Worm (Caenorhabditis elegans) whole organism, late embryonic: ENCODE measurements around the gene F35E12.10.

ENCODE experiments used
- C08G9.2 ChIP-seq: sonication (generic microtip); optimal IDR thresholded peaks from 2 replicates; lab custom pipeline; 2016; ENCODE audit warnings: mild to moderate bottlenecking, missing genetic modification characterization, moderate library complexity, missing compliant biosample characterization
- F13H6.1 ChIP-seq: sonication (generic microtip); optimal IDR thresholded peaks from 2 replicates; lab custom pipeline; 2016; ENCODE audit warnings: missing genetic modification characterization, missing compliant biosample characterization
- K02D7.2 ChIP-seq: sonication (generic microtip); optimal IDR thresholded peaks from 2 replicates; lab custom pipeline; 2017; ENCODE audit warnings: mild to moderate bottlenecking, missing genetic modification characterization, missing compliant biosample characterization
- K09A11.1 ChIP-seq: sonication (generic microtip); optimal IDR thresholded peaks from 2 replicates; lab custom pipeline; 2017; ENCODE audit warnings: antibody characterized with exemption, mild to moderate bottlenecking, missing genetic modification characterization, missing compliant biosample characterization; ENCODE audit not compliant: insufficient read depth
- T23F11.4 ChIP-seq: fragments of 200-800 bp; sonication (Bioruptor generic); optimal IDR thresholded peaks from 2 replicates; lab custom pipeline; 2018; ENCODE audit warnings: mild to moderate bottlenecking, missing genetic modification characterization, missing compliant biosample characterization
- ahr-1 ChIP-seq: sonication (generic microtip); optimal IDR thresholded peaks from 2 replicates; lab custom pipeline; 2016; ENCODE audit warnings: missing genetic modification characterization, missing compliant biosample characterization
- ama-1 ChIP-seq: fragments of 150-350 bp; optimal IDR thresholded peaks from 2 replicates; lab custom pipeline; 2014
- ceh-14 ChIP-seq: sonication (generic microtip); optimal IDR thresholded peaks from 2 replicates; lab custom pipeline; 2016; ENCODE audit warnings: missing genotype, missing genetic modification characterization, missing compliant biosample characterization
- ceh-18 ChIP-seq: sonication (generic microtip); optimal IDR thresholded peaks from 2 replicates; lab custom pipeline; 2016; ENCODE audit warnings: missing genetic modification characterization, missing compliant biosample characterization
- ceh-22 ChIP-seq: sonication (generic microtip); optimal IDR thresholded peaks from 2 replicates; lab custom pipeline; 2017; ENCODE audit warnings: missing biosample characterization, missing genetic modification characterization
- ceh-24 ChIP-seq: sonication (generic microtip); optimal IDR thresholded peaks from 2 replicates; lab custom pipeline; 2016; ENCODE audit warnings: mild to moderate bottlenecking, missing genetic modification characterization, missing compliant biosample characterization
- ceh-30 ChIP-seq: fragments of 150-350 bp; optimal IDR thresholded peaks from 2 replicates; lab custom pipeline; 2014; ENCODE audit warnings: missing biosample characterization, missing genetic modification characterization
- ceh-31 ChIP-seq: sonication (generic microtip); optimal IDR thresholded peaks from 2 replicates; lab custom pipeline; 2016; ENCODE audit warnings: missing genetic modification characterization, missing compliant biosample characterization
- ceh-34 ChIP-seq: sonication (generic microtip); optimal IDR thresholded peaks from 2 replicates; lab custom pipeline; 2016; ENCODE audit warnings: mild to moderate bottlenecking, missing genetic modification characterization, missing compliant biosample characterization
- ceh-45 ChIP-seq: fragments of 200-800 bp; sonication (Bioruptor generic); IDR thresholded peaks from 2 replicates; pipeline ENCODE4 v1.3.6; 2022; ENCODE audit warnings: missing genetic modification reagents, missing genetic modification characterization, missing compliant biosample characterization
- ceh-48 ChIP-seq: sonication (generic microtip); optimal IDR thresholded peaks from 2 replicates; lab custom pipeline; 2016; ENCODE audit warnings: missing genetic modification characterization, inconsistent platforms, missing compliant biosample characterization
- ceh-6 ChIP-seq: fragments of 200-800 bp; sonication (Bioruptor generic); optimal IDR thresholded peaks from 2 replicates; lab custom pipeline; 2018; ENCODE audit warnings: mild to moderate bottlenecking, missing genetic modification characterization, missing compliant biosample characterization
- che-1 ChIP-seq: sonication (generic microtip); optimal IDR thresholded peaks from 2 replicates; lab custom pipeline; 2016; ENCODE audit warnings: mild to moderate bottlenecking, missing genetic modification characterization, missing compliant biosample characterization
- dmd-4 ChIP-seq: sonication (generic microtip); optimal IDR thresholded peaks from 2 replicates; lab custom pipeline; 2016; ENCODE audit warnings: borderline replicate concordance, missing genetic modification characterization, missing compliant biosample characterization
- dve-1 ChIP-seq: sonication (generic microtip); optimal IDR thresholded peaks from 2 replicates; lab custom pipeline; 2017; ENCODE audit warnings: antibody characterized with exemption, mild to moderate bottlenecking, missing genetic modification characterization, missing compliant biosample characterization
- elt-2 ChIP-seq: sonication (generic microtip); optimal IDR thresholded peaks from 2 replicates; lab custom pipeline; 2016; ENCODE audit warnings: missing genetic modification reagents, missing genetic modification characterization, missing compliant biosample characterization
- elt-4 ChIP-seq: sonication (generic microtip); optimal IDR thresholded peaks from 2 replicates; lab custom pipeline; 2016; ENCODE audit warnings: missing genetic modification characterization, missing compliant biosample characterization
- ets-4 ChIP-seq: sonication (generic microtip); optimal IDR thresholded peaks from 2 replicates; lab custom pipeline; 2016; ENCODE audit warnings: missing genetic modification characterization, missing compliant biosample characterization
- fax-1 ChIP-seq: sonication (generic microtip); optimal IDR thresholded peaks from 2 replicates; lab custom pipeline; 2016; ENCODE audit warnings: missing genotype, missing genetic modification characterization, missing compliant biosample characterization
- fkh-10 ChIP-seq: fragments of 150-350 bp; optimal IDR thresholded peaks from 2 replicates; lab custom pipeline; 2014; ENCODE audit warnings: missing biosample characterization, missing genetic modification reagents, missing genetic modification characterization
- fkh-6 ChIP-seq: sonication (generic microtip); optimal IDR thresholded peaks from 2 replicates; lab custom pipeline; 2016; ENCODE audit warnings: missing genetic modification characterization, missing compliant biosample characterization
- gmeb-2 ChIP-seq: sonication (generic microtip); optimal IDR thresholded peaks from 2 replicates; lab custom pipeline; 2016; ENCODE audit warnings: missing genetic modification characterization, inconsistent platforms, missing compliant biosample characterization
- hlh-13 ChIP-seq: fragments of 200-800 bp; sonication (Bioruptor generic); optimal IDR thresholded peaks from 2 replicates; lab custom pipeline; 2018; ENCODE audit warnings: mild to moderate bottlenecking, missing genetic modification characterization, missing compliant biosample characterization
- hlh-15 ChIP-seq: sonication (generic microtip); optimal IDR thresholded peaks from 2 replicates; lab custom pipeline; 2016; ENCODE audit warnings: missing genetic modification characterization, missing compliant biosample characterization
- hlh-30 ChIP-seq: sonication (generic microtip); optimal IDR thresholded peaks from 2 replicates; lab custom pipeline; 2017; ENCODE audit warnings: antibody characterized with exemption, missing genetic modification characterization, missing compliant biosample characterization; ENCODE audit not compliant: insufficient read depth
- hlh-6 ChIP-seq: sonication (generic microtip); optimal IDR thresholded peaks from 2 replicates; lab custom pipeline; 2016; ENCODE audit warnings: missing genotype, missing genetic modification characterization, missing compliant biosample characterization
- hlh-8 ChIP-seq: sonication (generic microtip); optimal IDR thresholded peaks from 2 replicates; lab custom pipeline; 2016; ENCODE audit warnings: missing genotype, missing genetic modification characterization, missing compliant biosample characterization
- lim-6 ChIP-seq: sonication (generic microtip); optimal IDR thresholded peaks from 2 replicates; lab custom pipeline; 2016; ENCODE audit warnings: missing genetic modification characterization, missing compliant biosample characterization
- madf-2 ChIP-seq: sonication (generic microtip); optimal IDR thresholded peaks from 2 replicates; lab custom pipeline; 2017; ENCODE audit warnings: missing genetic modification characterization, missing compliant biosample characterization
- mec-3 ChIP-seq: sonication (generic microtip); optimal IDR thresholded peaks from 2 replicates; lab custom pipeline; 2016; ENCODE audit warnings: borderline replicate concordance, missing genetic modification characterization, missing compliant biosample characterization
- nhr-11 ChIP-seq: fragments of 150-350 bp; optimal IDR thresholded peaks from 2 replicates; lab custom pipeline; 2014; ENCODE audit warnings: missing biosample characterization, missing genetic modification characterization
- nhr-232 ChIP-seq: sonication (generic microtip); optimal IDR thresholded peaks from 2 replicates; lab custom pipeline; 2016; ENCODE audit warnings: missing genetic modification characterization, missing compliant biosample characterization
- npax-4 ChIP-seq: sonication (generic microtip); optimal IDR thresholded peaks from 2 replicates; lab custom pipeline; 2016; ENCODE audit warnings: missing genetic modification characterization, missing compliant biosample characterization
- odd-2 ChIP-seq: sonication (generic microtip); optimal IDR thresholded peaks from 2 replicates; lab custom pipeline; 2017; ENCODE audit warnings: antibody characterized with exemption, mild to moderate bottlenecking, missing genetic modification characterization, missing compliant biosample characterization
- pag-3 ChIP-seq: sonication (generic microtip); optimal IDR thresholded peaks from 2 replicates; lab custom pipeline; 2016; ENCODE audit warnings: missing compliant biosample characterization, missing genetic modification characterization, borderline replicate concordance
- pax-1 ChIP-seq: fragments of 150-350 bp; optimal IDR thresholded peaks from 2 replicates; lab custom pipeline; 2014; ENCODE audit warnings: missing biosample characterization, missing genetic modification characterization
- pha-4 ChIP-seq: fragments of 150-350 bp; optimal IDR thresholded peaks from 2 replicates; lab custom pipeline; 2018; ENCODE audit warnings: missing biosample characterization, missing genetic modification reagents, missing genetic modification characterization
- pqm-1 ChIP-seq: sonication (generic microtip); optimal IDR thresholded peaks from 2 replicates; lab custom pipeline; 2016; ENCODE audit warnings: missing genetic modification characterization, missing compliant biosample characterization
- ref-2 ChIP-seq: sonication (generic microtip); optimal IDR thresholded peaks from 2 replicates; lab custom pipeline; 2016; ENCODE audit warnings: missing genetic modification characterization, missing compliant biosample characterization
- rnt-1 ChIP-seq: sonication (generic microtip); optimal IDR thresholded peaks from 2 replicates; lab custom pipeline; 2016; ENCODE audit warnings: missing genetic modification characterization, missing compliant biosample characterization
- sdc-2 ChIP-seq: sonication (generic microtip); optimal IDR thresholded peaks from 2 replicates; lab custom pipeline; 2016; ENCODE audit warnings: missing genotype, missing genetic modification characterization, missing compliant biosample characterization
- syd-9 ChIP-seq: sonication (generic microtip); optimal IDR thresholded peaks from 2 replicates; lab custom pipeline; 2016; ENCODE audit warnings: mild to moderate bottlenecking, missing genetic modification characterization, moderate library complexity, missing compliant biosample characterization
- tbx-7 ChIP-seq: sonication (generic microtip); optimal IDR thresholded peaks from 2 replicates; lab custom pipeline; 2016; ENCODE audit warnings: missing genotype, missing genetic modification characterization, missing compliant biosample characterization
- ttx-3 ChIP-seq: sonication (generic microtip); optimal IDR thresholded peaks from 2 replicates; lab custom pipeline; 2016; ENCODE audit warnings: missing genetic modification reagents, missing genetic modification characterization, missing compliant biosample characterization
- unc-3 ChIP-seq, 2 experiments: fragments of 200-800 bp in 1 of 2; sonication (Bioruptor generic) in 1 of 2; sonication (generic microtip) in 1 of 2; conservative IDR thresholded peaks in 1 of 2; optimal IDR thresholded peaks in 1 of 2; 2 replicates each; pipeline versions ENCODE4 v1.3.6 to Lab custom; 2016 to 2022; ENCODE audit warnings: missing compliant biosample characterization in 2 of 2, missing genetic modification characterization in 2 of 2, missing genetic modification reagents in 1 of 2
- unc-42 ChIP-seq: sonication (generic microtip); optimal IDR thresholded peaks from 2 replicates; lab custom pipeline; 2016; ENCODE audit warnings: missing genotype, missing genetic modification characterization, missing compliant biosample characterization
- unc-55 ChIP-seq: sonication (generic microtip); optimal IDR thresholded peaks from 2 replicates; lab custom pipeline; 2017; ENCODE audit warnings: missing biosample characterization, missing genetic modification reagents, missing genetic modification characterization
- unc-86 ChIP-seq: sonication (generic microtip); optimal IDR thresholded peaks from 2 replicates; lab custom pipeline; 2016; ENCODE audit warnings: missing genetic modification characterization, missing compliant biosample characterization
- zip-5 ChIP-seq: sonication (generic microtip); optimal IDR thresholded peaks from 2 replicates; lab custom pipeline; 2016; ENCODE audit warnings: missing genetic modification characterization, missing compliant biosample characterization

Gene F35E12.10

DNA sequence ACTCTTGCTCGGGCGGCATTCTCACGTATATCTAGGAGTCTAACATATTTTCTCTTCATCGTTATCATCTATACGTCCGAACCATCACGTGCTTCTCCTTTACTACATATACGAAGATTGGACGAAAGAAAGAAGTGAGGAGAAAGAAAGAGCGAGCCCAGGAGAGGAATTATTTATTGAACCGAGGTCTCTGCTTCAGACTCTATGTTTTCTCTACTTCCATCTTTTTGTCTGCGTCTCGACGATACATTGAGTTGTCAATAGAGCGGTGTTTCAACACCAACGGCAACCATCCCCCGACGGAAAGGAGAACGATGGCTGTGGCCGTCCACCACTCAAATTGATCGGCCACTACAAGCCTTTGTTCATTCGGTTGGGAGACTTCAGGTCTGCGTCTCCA is 40.8 kb upstream of the F35E12.10 start:
- TF ChIP-seq pax-1 (tag; lab: Kevin White, UChicago), result peak; percentile 57
- peak; percentile 47 for TF ChIP-seq hlh-8 (tag; lab: Kevin White, UChicago)
- 0 out of 2 replicates have a peak, but pooled peaks have one; percentile 34 for TF ChIP-seq unc-3 (GFP tag; conservative IDR thresholded peaks at IDR 0.05; lab: Robert Waterston, UW)
- no peak for TF ChIP-seq unc-3 (tag; optimal IDR thresholded peaks at IDR 0.05; lab: Kevin White, UChicago)
- TF ChIP-seq rnt-1 (tag; lab: Kevin White, UChicago), result peak; percentile 76
- TF ChIP-seq pha-4 (tag; lab: Kevin White, UChicago), result no peak
- peak; percentile 86 for TF ChIP-seq ceh-34 (tag; lab: Kevin White, UChicago)
- TF ChIP-seq sdc-2 (tag; lab: Kevin White, UChicago), result no peak
- TF ChIP-seq ceh-18, result peak; percentile 85
- TF ChIP-seq madf-2, result no peak
- no peak for TF ChIP-seq fkh-10 (GFP tag; lab: Kevin White, UChicago)
- peak; percentile 42 for TF ChIP-seq fax-1 (tag; lab: Kevin White, UChicago)
- TF ChIP-seq pqm-1, result no peak
- peak; percentile 26 for TF ChIP-seq hlh-6 (tag; lab: Kevin White, UChicago)
- peak; percentile 35 for TF ChIP-seq K09A11.1 (tag; lab: Kevin White, UChicago)
- TF ChIP-seq elt-2 (tag; lab: Kevin White, UChicago), result peak; percentile 34
- no peak for TF ChIP-seq ceh-22 (tag; lab: Kevin White, UChicago)
- no peak for TF ChIP-seq K02D7.2 (tag; lab: Kevin White, UChicago)
- peak; percentile 83 for TF ChIP-seq dmd-4 (tag; lab: Kevin White, UChicago)
- TF ChIP-seq tbx-7 (tag; lab: Kevin White, UChicago), result no peak
- peak; percentile 40 for TF ChIP-seq unc-42 (tag; lab: Kevin White, UChicago)
- no peak for TF ChIP-seq fkh-6 (tag; lab: Kevin White, UChicago)
- no peak for TF ChIP-seq ama-1 (lab: Kevin White, UChicago)
- no peak for TF ChIP-seq pag-3 (tag; lab: Kevin White, UChicago)
- TF ChIP-seq ref-2 (tag; lab: Kevin White, UChicago), result peak; percentile 41
- no peak for TF ChIP-seq nhr-11 (tag; lab: Kevin White, UChicago)
- TF ChIP-seq ceh-30, result peak; percentile 90
- TF ChIP-seq hlh-30 (tag; lab: Kevin White, UChicago), result peak; percentile 71
- peak; percentile 90 for TF ChIP-seq ceh-14
- TF ChIP-seq ets-4 (tag; lab: Kevin White, UChicago), result peak; percentile 73
- no peak for TF ChIP-seq zip-5 (tag; lab: Kevin White, UChicago)
- no peak for TF ChIP-seq ceh-45 (GFP tag; lab: Robert Waterston, UW)
- no peak for TF ChIP-seq gmeb-2 (tag; lab: Kevin White, UChicago)
- TF ChIP-seq C08G9.2, result peak; percentile 18
- TF ChIP-seq F13H6.1 (tag; lab: Kevin White, UChicago), result peak; percentile 58
- TF ChIP-seq odd-2, result no peak
- TF ChIP-seq hlh-13, result no peak
- TF ChIP-seq npax-4 (tag; lab: Kevin White, UChicago), result no peak
- peak; percentile 86 for TF ChIP-seq unc-55 (GFP tag; lab: Kevin White, UChicago)
- no peak for TF ChIP-seq elt-4 (tag; lab: Kevin White, UChicago)
- TF ChIP-seq nhr-232, result no peak
- TF ChIP-seq T23F11.4 (GFP tag; lab: Kevin White, UChicago), result peak; percentile 14
- TF ChIP-seq mec-3 (tag; lab: Kevin White, UChicago), result no peak
- TF ChIP-seq unc-86 (tag; lab: Kevin White, UChicago), result peak; percentile 54
- TF ChIP-seq hlh-15, result no peak
- no peak for TF ChIP-seq ceh-24 (tag; lab: Kevin White, UChicago)
- TF ChIP-seq ceh-48, result peak; percentile 70
- peak; percentile 92 for TF ChIP-seq ceh-31 (tag; lab: Kevin White, UChicago)
- peak; percentile 47 for TF ChIP-seq lim-6 (tag; lab: Kevin White, UChicago)
- peak; percentile 27 for TF ChIP-seq ceh-6
- TF ChIP-seq syd-9 (tag; lab: Kevin White, UChicago), result peak; percentile 38
- peak; percentile 81 for TF ChIP-seq dve-1 (tag; lab: Kevin White, UChicago)
- TF ChIP-seq che-1, result no peak
- no peak for TF ChIP-seq ahr-1 (tag; lab: Kevin White, UChicago)
- TF ChIP-seq ttx-3 (tag; lab: Kevin White, UChicago), result no peak
